Worm (Caenorhabditis elegans): ENCODE results near the gene acl-2.
"Not testable (repeated sequence)": the region's sequence is repeated elsewhere in the genome, so short reads cannot be mapped to it uniquely, and the experiment has no call there.

acl-2 gene

DNA sequence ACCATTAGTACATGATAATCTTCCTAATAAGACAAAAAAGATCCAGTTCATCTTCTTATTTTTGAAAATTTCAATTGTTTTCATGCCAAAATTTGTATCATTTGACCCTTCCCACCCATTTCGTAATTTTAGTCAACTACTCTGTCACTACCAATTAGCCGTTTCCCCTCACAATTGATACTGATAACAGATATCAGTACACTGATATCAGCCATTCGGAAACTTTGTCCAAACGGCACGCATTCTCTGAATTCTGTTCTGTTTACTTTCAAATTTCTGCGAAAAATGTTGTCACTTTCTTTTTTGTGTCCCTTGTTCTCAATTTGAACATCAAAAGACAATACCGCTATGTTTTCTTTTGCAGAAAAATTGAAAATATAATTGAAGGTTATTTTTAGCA, 18.3 kb downstream of the acl-2 start:
- TF ChIP-seq nhr-80 (tag; optimal IDR thresholded peaks at IDR 0.05) (peak; percentile 45), sea-2 (GFP tag; IDR thresholded peaks at IDR 0.05) (no peak), T26A5.8 (tag; optimal IDR thresholded peaks at IDR 0.05) (no peak), cebp-1 (GFP tag; IDR thresholded peaks at IDR 0.05) (no peak), cebp-1 (tag; optimal IDR thresholded peaks at IDR 0.05) (peak; percentile 49), ztf-3 (GFP tag; optimal IDR thresholded peaks at IDR 0.05) (no peak), hsf-1 (GFP tag; IDR thresholded peaks at IDR 0.05) (no peak)

DNA sequence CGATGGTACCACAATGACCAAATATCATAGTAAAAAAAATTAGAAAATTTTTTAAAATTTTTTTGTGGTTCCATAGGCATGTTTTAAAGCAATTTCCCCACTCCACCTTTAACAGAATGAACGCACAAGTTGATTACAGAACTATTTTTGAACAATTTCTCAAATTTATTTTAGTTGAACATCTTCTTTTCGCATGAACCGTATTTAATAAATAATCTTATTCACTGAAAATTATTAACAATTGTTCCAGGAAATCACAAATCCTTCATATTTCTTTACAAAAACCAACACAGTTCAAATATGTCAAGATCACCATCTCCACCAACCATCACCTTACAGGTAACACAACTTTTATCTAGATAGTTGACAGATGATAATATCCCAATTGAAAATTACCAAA, 19.3 kb downstream of the acl-2 start, which contains the start of gene lea-1:
Gene lea-1, plus strand, starts transcription at position 301 of the 400 bp plus-strand sequence.
- no peak for TF ChIP-seq Y67H2A.10 (GFP tag; conservative IDR thresholded peaks at IDR 0.05)
- TF ChIP-seq ceh-100 (GFP tag; IDR thresholded peaks at IDR 0.05): no peak
- TF ChIP-seq ztf-22 (GFP tag; optimal IDR thresholded peaks at IDR 0.05): no peak
- TF ChIP-seq madf-6 (GFP tag; IDR thresholded peaks at IDR 0.05): no peak
- no peak for TF ChIP-seq lin-35 (GFP tag; optimal IDR thresholded peaks at IDR 0.05)
- no peak for TF ChIP-seq sptf-2 (GFP tag; optimal IDR thresholded peaks at IDR 0.05)
- no peak for TF ChIP-seq ama-1 (optimal IDR thresholded peaks at IDR 0.05)
- TF ChIP-seq ama-1 (GFP tag; optimal IDR thresholded peaks at IDR 0.05): no peak
- no peak for TF ChIP-seq madf-3 (GFP tag; IDR thresholded peaks at IDR 0.05)
- no peak for TF ChIP-seq attf-3 (GFP tag; conservative IDR thresholded peaks at IDR 0.05)
- no peak for TF ChIP-seq him-1 (tag; optimal IDR thresholded peaks at IDR 0.05)
- TF ChIP-seq F37B4.10 (GFP tag; IDR thresholded peaks at IDR 0.05): no peak
- TF ChIP-seq egl-44 (GFP tag; IDR thresholded peaks at IDR 0.05): no peak
- TF ChIP-seq bed-1 (GFP tag; IDR thresholded peaks at IDR 0.05): no peak
- TF ChIP-seq C17E4.6 (GFP tag; IDR thresholded peaks at IDR 0.05): no peak
- no peak for TF ChIP-seq B0035.1 (tag; optimal IDR thresholded peaks at IDR 0.05)
- TF ChIP-seq mxl-1 (tag; optimal IDR thresholded peaks at IDR 0.05): no peak
- TF ChIP-seq F57C9.4 (tag; optimal IDR thresholded peaks at IDR 0.05): no peak
- no peak for TF ChIP-seq F23B12.7 (tag; optimal IDR thresholded peaks at IDR 0.05; ENCODE audit: insufficient read depth)

DNA sequence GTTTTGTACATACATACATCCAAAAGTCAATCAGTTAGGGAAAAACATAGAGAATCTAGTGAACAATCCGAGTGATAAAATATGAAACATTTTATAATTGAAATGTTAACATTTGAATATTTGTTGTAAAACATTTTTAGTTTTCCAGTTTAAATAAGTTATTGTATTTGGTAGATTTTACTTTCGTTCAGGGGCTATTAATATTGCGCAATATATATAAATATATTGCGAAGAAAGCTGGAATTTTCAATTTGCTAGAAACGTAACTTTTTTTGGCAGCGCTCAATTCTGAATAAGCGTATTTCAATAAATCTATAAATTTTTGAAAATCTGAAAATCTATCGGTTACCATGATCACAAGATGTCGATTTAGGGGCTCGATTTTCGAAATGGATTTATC, 23.4 kb downstream of the acl-2 start:
- TF ChIP-seq mes-4 (tag; optimal IDR thresholded peaks at IDR 0.05): no peak
- no peak for TF ChIP-seq cebp-1 (GFP tag; IDR thresholded peaks at IDR 0.05)
- TF ChIP-seq cebp-1 (tag; optimal IDR thresholded peaks at IDR 0.05): peak; percentile 14

DNA sequence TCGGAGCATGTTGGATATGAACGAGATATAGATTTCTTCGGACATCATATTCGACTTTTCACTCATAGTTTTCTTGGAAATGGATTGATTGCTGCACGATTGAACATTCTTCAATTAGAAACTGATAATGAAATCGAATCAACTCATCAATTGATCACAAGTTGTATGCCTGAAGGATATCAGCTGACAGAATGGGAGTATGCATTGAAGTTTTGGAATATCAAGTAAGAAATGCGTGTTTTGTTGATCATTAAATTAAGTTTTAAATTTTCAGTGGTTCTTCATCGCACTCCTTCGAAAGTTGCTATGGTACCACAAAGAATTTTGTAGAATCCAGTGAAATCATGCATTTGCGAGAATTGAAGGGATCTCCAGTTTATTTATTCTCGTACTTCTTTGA, 24.5 kb downstream of the acl-2 start:
- TF ChIP-seq cebp-1 (GFP tag; IDR thresholded peaks at IDR 0.05): no peak
- TF ChIP-seq cebp-1 (tag; optimal IDR thresholded peaks at IDR 0.05): no peak
- no peak for TF ChIP-seq mcd-1 (GFP tag; IDR thresholded peaks at IDR 0.05)
- TF ChIP-seq sptf-2 (GFP tag; optimal IDR thresholded peaks at IDR 0.05): no peak
- no peak for TF ChIP-seq aptf-2 (GFP tag; conservative IDR thresholded peaks at IDR 0.05)

DNA sequence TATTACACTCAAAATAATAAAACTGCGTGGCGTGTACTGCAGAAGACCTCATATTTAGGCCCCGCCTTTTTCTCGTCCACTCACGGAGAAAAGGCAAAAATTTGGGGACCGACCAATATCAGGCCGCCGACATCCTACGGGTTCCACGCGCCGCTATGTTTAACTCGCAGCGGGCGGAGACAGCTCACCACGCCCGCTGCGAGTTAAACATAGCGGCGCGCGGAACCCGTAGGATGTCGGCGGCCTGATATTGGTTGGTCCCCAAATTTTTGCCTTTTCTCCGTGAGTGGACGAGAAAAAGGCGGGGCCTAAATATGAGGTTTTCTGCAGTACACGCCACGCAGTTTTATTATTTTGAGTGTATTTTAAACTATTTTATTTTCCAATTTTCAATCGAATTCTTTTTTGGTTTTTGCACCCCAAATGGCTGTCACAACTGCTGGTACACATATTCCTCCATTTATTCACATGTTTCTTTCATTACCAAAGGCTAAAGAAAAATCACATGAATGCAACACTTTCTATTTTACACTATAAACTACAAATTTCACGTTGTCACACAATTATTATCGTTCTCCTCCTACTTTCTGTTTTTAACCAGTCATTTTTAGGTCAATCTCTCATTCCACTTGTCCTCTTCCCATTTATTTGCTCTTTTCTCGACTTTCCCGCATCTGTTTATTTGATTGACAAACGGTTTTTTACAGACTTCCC, 26.7 kb downstream of the acl-2 start, which contains the start of gene uda-1:
Gene uda-1, plus strand, starts transcription at position 708 of the 714 bp plus-strand sequence.
- TF ChIP-seq hmg-1.2 (GFP tag; IDR thresholded peaks at IDR 0.05) (peak; percentile 57), snpc-4 (tag; optimal IDR thresholded peaks at IDR 0.05) (peak in 3 of 4 experiments; percentile 42 to 95 (median 92)), snpc-1.1 (tag; optimal IDR thresholded peaks at IDR 0.05; ENCODE audit: insufficient read depth) (peak; percentile 76), rcor-1 (GFP tag; IDR thresholded peaks at IDR 0.05) (0 out of 2 replicates have a peak, but pooled peaks have one; percentile 34)
- TF ChIP-seq snpc-4 (GFP tag; optimal IDR thresholded peaks at IDR 0.05): not testable (repeated sequence)
